Worm (Caenorhabditis elegans) whole organism, midembryonic: ENCODE results near the gene sra-27.

ENCODE experiments used
- klf-2 ChIP-seq: fragments of 200-800 bp; sonication (Bioruptor generic); conservative IDR thresholded peaks from 2 replicates; pipeline ENCODE4 v1.3.6; 2022; ENCODE audit warnings: missing genetic modification reagents, missing genetic modification characterization, missing compliant biosample characterization
- med-1 ChIP-seq: sonication (generic microtip); optimal IDR thresholded peaks from 2 replicates; lab custom pipeline; 2017; ENCODE audit warnings: missing genetic modification characterization, mild to moderate bottlenecking, missing compliant biosample characterization, antibody characterized with exemption, missing genetic modification reagents; ENCODE audit not compliant: insufficient read depth
- ztf-23 ChIP-seq: fragments of 200-800 bp; sonication (Bioruptor generic); IDR thresholded peaks from 2 replicates; pipeline ENCODE4 v1.3.6; 2022; ENCODE audit warnings: missing genetic modification reagents, missing genetic modification characterization, missing compliant biosample characterization

- TF ChIP-seq med-1 (no peak), ztf-23 (GFP tag; lab: Robert Waterston, UW) (no peak), klf-2 (GFP tag; lab: Robert Waterston, UW) (no peak)
These were observed 48.7 kb upstream of the sra-27 start for ce11 chrII:6520103-6520502.
